Worm (Caenorhabditis elegans): ENCODE data around the gene C14H10.2.

ce11 chrX:10228094-10228746, 24.5 kb downstream of the C14H10.2 start, which contains the start of gene C14H10.3:
- no peak for TF ChIP-seq skn-1 (tag; optimal IDR thresholded peaks at IDR 0.05)
- no peak for TF ChIP-seq nhr-77 (tag; optimal IDR thresholded peaks at IDR 0.05)
- TF ChIP-seq ztf-11 (tag; optimal IDR thresholded peaks at IDR 0.05): no peak
